Worm (Caenorhabditis elegans) whole organism, L4 larva: ENCODE measurements around the gene F40A3.7.

ENCODE experiments used
- F37D6.2 ChIP-seq: sonication (generic microtip); optimal IDR thresholded peaks from 2 replicates; lab custom pipeline; 2016; ENCODE audit warnings: mild to moderate bottlenecking, missing genetic modification characterization, missing compliant biosample characterization
- R02D3.7 ChIP-seq: fragments of 150-350 bp; sonication (generic microtip); optimal IDR thresholded peaks from 3 replicates; lab custom pipeline; 2014; ENCODE audit warnings: missing biosample characterization, missing genetic modification characterization
- Y105C5A.15 ChIP-seq: fragments of 200-800 bp; sonication (Bioruptor generic); IDR thresholded peaks from 2 replicates; pipeline ENCODE4 v1.3.6; 2022; ENCODE audit warnings: missing genetic modification characterization, missing compliant biosample characterization
- Y75B8A.6 ChIP-seq: fragments of 200-800 bp; sonication (Bioruptor generic); IDR thresholded peaks from 2 replicates; pipeline ENCODE4 v1.3.6; 2022; ENCODE audit warnings: missing genetic modification reagents, missing genetic modification characterization, missing compliant biosample characterization
- aha-1 ChIP-seq: fragments of 150-350 bp; peaks from one replicate; lab custom pipeline; 2014; ENCODE audit warnings: missing biosample characterization, missing genetic modification characterization
- ama-1 ChIP-seq: fragments of 150-350 bp; optimal IDR thresholded peaks from 2 replicates; lab custom pipeline; 2014; ENCODE audit warnings: inconsistent platforms, mixed read lengths
- ceh-20 ChIP-seq: fragments of 200-800 bp; sonication (Bioruptor generic); IDR thresholded peaks from 2 replicates; pipeline ENCODE4 v1.3.6; 2022; ENCODE audit warnings: missing genetic modification reagents, missing genetic modification characterization, missing compliant biosample characterization
- ceh-28 ChIP-seq: fragments of 150-350 bp; optimal IDR thresholded peaks from 2 replicates; lab custom pipeline; 2014; ENCODE audit warnings: missing biosample characterization, missing genetic modification reagents, missing genetic modification characterization
- daf-16 ChIP-seq, 3 experiments: sonication (generic microtip); optimal IDR thresholded peaks; 2 replicates each; lab custom pipeline; 2016 to 2017; ENCODE audit warnings: missing genetic modification characterization in 3 of 3, missing genetic modification reagents in 3 of 3, mild to moderate bottlenecking in 2 of 3, missing compliant biosample characterization in 2 of 3, missing biosample characterization in 1 of 3, moderate library complexity in 1 of 3
- daf-8 ChIP-seq: fragments of 200-800 bp; sonication (Bioruptor generic); IDR thresholded peaks from 2 replicates; pipeline ENCODE4 v1.3.6; 2022; ENCODE audit warnings: missing genetic modification characterization, missing compliant biosample characterization
- dmd-6 ChIP-seq: fragments of 200-800 bp; sonication (Bioruptor generic); IDR thresholded peaks from 2 replicates; pipeline ENCODE4 v1.3.6; 2022; ENCODE audit warnings: missing genetic modification reagents, missing genetic modification characterization, missing compliant biosample characterization
- dve-1 ChIP-seq: sonication (generic microtip); optimal IDR thresholded peaks from 2 replicates; lab custom pipeline; 2017; ENCODE audit warnings: antibody characterized with exemption, mild to moderate bottlenecking, missing genetic modification characterization, missing compliant biosample characterization; ENCODE audit not compliant: insufficient read depth
- fkh-10 ChIP-seq: fragments of 150-350 bp; optimal IDR thresholded peaks from 2 replicates; lab custom pipeline; 2014; ENCODE audit warnings: missing biosample characterization, missing genetic modification reagents, missing genetic modification characterization
- fos-1 ChIP-seq: fragments of 150-350 bp; optimal IDR thresholded peaks from 2 replicates; lab custom pipeline; 2014; ENCODE audit warnings: missing biosample characterization, missing genetic modification characterization
- hlh-11 ChIP-seq: fragments of 200-800 bp; sonication (Bioruptor generic); optimal IDR thresholded peaks from 2 replicates; lab custom pipeline; 2018; ENCODE audit warnings: mild to moderate bottlenecking, missing genetic modification characterization, missing compliant biosample characterization
- hlh-30 ChIP-seq: sonication (generic microtip); optimal IDR thresholded peaks from 2 replicates; lab custom pipeline; 2017; ENCODE audit warnings: antibody characterized with exemption, mild to moderate bottlenecking, missing genetic modification characterization, missing compliant biosample characterization; ENCODE audit not compliant: insufficient read depth
- hmg-1.1 ChIP-seq: fragments of 200-800 bp; sonication (Bioruptor generic); IDR thresholded peaks from 2 replicates; pipeline ENCODE4 v1.3.6; 2022; ENCODE audit warnings: missing genetic modification reagents, missing genetic modification characterization, missing compliant biosample characterization
- jun-1 ChIP-seq: fragments of 150-350 bp; optimal IDR thresholded peaks from 2 replicates; lab custom pipeline; 2014; ENCODE audit warnings: missing biosample characterization, missing genetic modification reagents, missing genetic modification characterization
- lin-29 ChIP-seq: fragments of 200-800 bp; sonication (Bioruptor generic); IDR thresholded peaks from 2 replicates; pipeline ENCODE4 v1.3.6; 2022; ENCODE audit warnings: missing genetic modification reagents, missing genetic modification characterization, missing compliant biosample characterization
- lin-38 ChIP-seq: fragments of 200-800 bp; sonication (Bioruptor generic); IDR thresholded peaks from 2 replicates; pipeline ENCODE4 v1.3.6; 2022; ENCODE audit warnings: missing genetic modification reagents, missing genetic modification characterization, missing compliant biosample characterization
- mdl-1 ChIP-seq, 2 experiments: fragments of 150-350 bp in 1 of 2; sonication (generic microtip) in 1 of 2; optimal IDR thresholded peaks; 2 replicates each; lab custom pipeline; 2014 to 2017; ENCODE audit warnings: missing biosample characterization in 2 of 2, missing genetic modification characterization in 2 of 2
- mep-1 ChIP-seq: fragments of 150-350 bp; sonication (generic microtip); optimal IDR thresholded peaks from 3 replicates; lab custom pipeline; 2014; ENCODE audit warnings: missing biosample characterization, missing genetic modification characterization
- mes-2 ChIP-seq: sonication (generic microtip); optimal IDR thresholded peaks from 2 replicates; lab custom pipeline; 2016; ENCODE audit warnings: missing genotype, mild to moderate bottlenecking, missing genetic modification characterization, missing compliant biosample characterization; ENCODE audit not compliant: poor library complexity, severe bottlenecking
- nhr-10 ChIP-seq: fragments of 150-350 bp; optimal IDR thresholded peaks from 2 replicates; lab custom pipeline; 2014; ENCODE audit warnings: missing biosample characterization, missing genetic modification characterization
- nhr-11 ChIP-seq: fragments of 150-350 bp; optimal IDR thresholded peaks from 2 replicates; lab custom pipeline; 2014; ENCODE audit warnings: missing biosample characterization, missing genetic modification characterization
- nhr-111 ChIP-seq: fragments of 200-800 bp; sonication (Bioruptor generic); optimal IDR thresholded peaks from 2 replicates; lab custom pipeline; 2018; ENCODE audit warnings: mild to moderate bottlenecking, missing genetic modification characterization, missing compliant biosample characterization
- nhr-25 ChIP-seq: sonication (generic microtip); optimal IDR thresholded peaks from 2 replicates; lab custom pipeline; 2017; ENCODE audit warnings: missing genetic modification characterization, mild to moderate bottlenecking, missing compliant biosample characterization, antibody characterized with exemption, moderate library complexity, borderline replicate concordance; ENCODE audit not compliant: insufficient read depth
- nhr-28 ChIP-seq: fragments of 150-350 bp; optimal IDR thresholded peaks from 2 replicates; lab custom pipeline; 2014; ENCODE audit warnings: missing biosample characterization, missing genetic modification characterization
- nhr-6 ChIP-seq: fragments of 150-350 bp; optimal IDR thresholded peaks from 2 replicates; lab custom pipeline; 2014; ENCODE audit warnings: missing biosample characterization, missing genetic modification characterization
- pqm-1 ChIP-seq: sonication (generic microtip); optimal IDR thresholded peaks from 2 replicates; lab custom pipeline; 2017; ENCODE audit warnings: missing biosample characterization, missing genetic modification characterization
- saeg-2 ChIP-seq: fragments of 200-800 bp; sonication (Bioruptor generic); IDR thresholded peaks from 2 replicates; pipeline ENCODE4 v1.3.6; 2022; ENCODE audit warnings: missing genetic modification reagents, missing genetic modification characterization, missing compliant biosample characterization
- sdz-12 ChIP-seq: fragments of 200-800 bp; sonication (Bioruptor generic); optimal IDR thresholded peaks from 2 replicates; lab custom pipeline; 2018; ENCODE audit warnings: mild to moderate bottlenecking, missing genetic modification characterization, missing compliant biosample characterization
- tag-97 ChIP-seq: fragments of 200-800 bp; sonication (Bioruptor generic); IDR thresholded peaks from 2 replicates; pipeline ENCODE4 v1.3.6; 2022; ENCODE audit warnings: missing genetic modification characterization, missing compliant biosample characterization
- unc-62 ChIP-seq, 3 experiments: fragments of 150-350 bp in 1 of 3; sonication (generic microtip); optimal IDR thresholded peaks in 2 of 3; peaks in 1 of 3; 1 replicate in 1 of 3; 2 replicates in 2 of 3; lab custom pipeline; 2014 to 2017; ENCODE audit warnings: missing biosample characterization in 3 of 3, missing genetic modification characterization in 3 of 3, missing genetic modification reagents in 3 of 3, missing genotype in 1 of 3
- ztf-7 ChIP-seq: fragments of 150-350 bp; optimal IDR thresholded peaks from 2 replicates; lab custom pipeline; 2014; ENCODE audit warnings: missing biosample characterization, missing genetic modification characterization

The F40A3.7 gene

ce11 chrV:7904389-7904788 lies 4.7 kb upstream of the F40A3.7 start:
- TF ChIP-seq F37D6.2 (tag; lab: Kevin White, UChicago) (no peak), aha-1 (tag; lab: Kevin White, UChicago) (no peak), nhr-111 (GFP tag; lab: Kevin White, UChicago) (no peak), fkh-10 (GFP tag; lab: Kevin White, UChicago) (peak; percentile 92), fos-1 (tag; lab: Kevin White, UChicago) (no peak), unc-62 (GFP tag; optimal IDR thresholded peaks at IDR 0.05 in 1 of 2; lab: Kevin White, UChicago) (peak in 1 of 2 experiments; percentile 80), unc-62 (tag; optimal IDR thresholded peaks at IDR 0.05; lab: Kevin White, UChicago) (no peak), daf-8 (GFP tag; lab: Robert Waterston, UW) (no peak), nhr-11 (tag; lab: Kevin White, UChicago) (no peak), saeg-2 (GFP tag; lab: Robert Waterston, UW) (no peak)
- TF ChIP-seq, all 104 proteins: peak for 2

ce11 chrV:7901222-7901621 lies 1.6 kb upstream of the F40A3.7 start:
- TF ChIP-seq mdl-1 (tag; optimal IDR thresholded peaks at IDR 0.05; lab: Kevin White, UChicago) = no peak
- TF ChIP-seq nhr-25 (tag; lab: Kevin White, UChicago) = no peak
- TF ChIP-seq ama-1 (lab: Kevin White, UChicago) = no peak
- TF ChIP-seq hmg-1.1 = no peak
- no peak for TF ChIP-seq unc-62 (GFP tag; optimal IDR thresholded peaks at IDR 0.05 in 1 of 2; lab: Kevin White, UChicago)
- TF ChIP-seq unc-62 (tag; optimal IDR thresholded peaks at IDR 0.05; lab: Kevin White, UChicago) = no peak
- no peak for TF ChIP-seq fkh-10 (GFP tag; lab: Kevin White, UChicago)
- no peak for TF ChIP-seq dve-1 (tag; lab: Kevin White, UChicago)
- no peak for TF ChIP-seq sdz-12 (GFP tag; lab: Kevin White, UChicago)
- TF ChIP-seq mep-1 (tag; lab: Kevin White, UChicago) = no peak
- TF ChIP-seq lin-29 (GFP tag; lab: Robert Waterston, UW) = no peak
- TF ChIP-seq saeg-2 (GFP tag; lab: Robert Waterston, UW) = no peak
- no peak for TF ChIP-seq Y75B8A.6 (GFP tag; lab: Robert Waterston, UW)
- TF ChIP-seq ceh-20 = no peak
- TF ChIP-seq R02D3.7 = no peak
- no peak for TF ChIP-seq lin-38 (GFP tag; lab: Robert Waterston, UW)
- no peak for TF ChIP-seq Y105C5A.15
- TF ChIP-seq hlh-30 (tag; lab: Kevin White, UChicago) = no peak
- TF ChIP-seq, all 104 proteins: peak for 0

ce11 chrV:7893812-7894381 lies 5.8 kb downstream of the F40A3.7 start, which contains the start of gene F40A3.6:
F40A3.6 (minus strand) TSS chrV:7893862.
- peak; percentile 47 for TF ChIP-seq nhr-11 (tag; lab: Kevin White, UChicago)
- TF ChIP-seq hlh-11 = peak; percentile 25
- peak in 1 of 2 experiments; percentile 58 for TF ChIP-seq daf-16 (GFP tag; optimal IDR thresholded peaks at IDR 0.05; lab: Kevin White, UChicago)
- no peak for TF ChIP-seq daf-16 (tag; optimal IDR thresholded peaks at IDR 0.05; lab: Kevin White, UChicago)
- TF ChIP-seq unc-62 (GFP tag; optimal IDR thresholded peaks at IDR 0.05 in 1 of 2; lab: Kevin White, UChicago) = peak in 1 of 2 experiments; percentile 44
- no peak for TF ChIP-seq unc-62 (tag; optimal IDR thresholded peaks at IDR 0.05; lab: Kevin White, UChicago)
- TF ChIP-seq ztf-7 = no peak

ce11 chrV:7891230-7891629 lies 8.4 kb downstream of the F40A3.7 start, which contains the start of gene F40A3.1:
F40A3.1 (plus strand) TSS chrV:7891530.
- TF ChIP-seq nhr-28 (no peak), unc-62 (GFP tag; optimal IDR thresholded peaks at IDR 0.05 in 1 of 2; lab: Kevin White, UChicago) (peak in 1 of 2 experiments; percentile 32), unc-62 (tag; optimal IDR thresholded peaks at IDR 0.05; lab: Kevin White, UChicago) (no peak), aha-1 (tag; lab: Kevin White, UChicago) (peak; percentile 29)

- TF ChIP-seq jun-1 (tag; lab: Kevin White, UChicago) (no peak), ztf-7 (no peak), nhr-28 (peak; percentile 37), dve-1 (tag; lab: Kevin White, UChicago) (peak; percentile 43), fos-1 (tag; lab: Kevin White, UChicago) (no peak), dmd-6 (GFP tag; lab: Robert Waterston, UW) (peak; percentile 45), tag-97 (GFP tag; lab: Robert Waterston, UW) (no peak), daf-16 (GFP tag; optimal IDR thresholded peaks at IDR 0.05; lab: Kevin White, UChicago) (no peak), daf-16 (tag; optimal IDR thresholded peaks at IDR 0.05; lab: Kevin White, UChicago) (peak; percentile 69), nhr-10 (tag; lab: Kevin White, UChicago) (no peak), mes-2 (tag; lab: Kevin White, UChicago) (peak; percentile 22), hlh-11 (peak; percentile 54), nhr-111 (GFP tag; lab: Kevin White, UChicago) (no peak), pqm-1 (peak; percentile 80), ceh-28 (no peak), nhr-25 (tag; lab: Kevin White, UChicago) (no peak), nhr-6 (peak; percentile 9)
Observed at ce11 chrV:7888036-7888435, 11.6 kb downstream of the F40A3.7 start.
